Worm (Caenorhabditis elegans) whole organism, young adult: Measurements from ENCODE around the gene F10E9.4.
"Not testable (repeated sequence)": the region's sequence is repeated elsewhere in the genome, so short reads cannot be mapped to it uniquely, and the experiment has no call there.

Source experiments
- C06A6.2 ChIP-seq: fragments of 200-800 bp; sonication (Bioruptor generic); conservative IDR thresholded peaks from 2 replicates; pipeline ENCODE4 v1.3.6; 2022; ENCODE audit warnings: missing genetic modification characterization, missing compliant biosample characterization
- D2030.7 ChIP-seq: fragments of 200-800 bp; sonication (Bioruptor generic); IDR thresholded peaks from 2 replicates; pipeline ENCODE4 v1.3.6; 2022; ENCODE audit warnings: missing genetic modification reagents, missing genetic modification characterization, missing compliant biosample characterization
- F33H1.4 ChIP-seq: fragments of 200-800 bp; sonication (Bioruptor generic); IDR thresholded peaks from 2 replicates; pipeline ENCODE4 v1.3.6; 2022; ENCODE audit warnings: missing genetic modification reagents, missing genetic modification characterization, missing compliant biosample characterization
- F39B2.1 ChIP-seq: fragments of 200-800 bp; sonication (Bioruptor generic); IDR thresholded peaks from 2 replicates; pipeline ENCODE4 v1.3.6; 2022; ENCODE audit warnings: missing genetic modification reagents, missing genetic modification characterization, missing compliant biosample characterization
- K11D2.4 ChIP-seq: fragments of 200-800 bp; sonication (Bioruptor generic); IDR thresholded peaks from 2 replicates; pipeline ENCODE4 v1.3.6; 2022; ENCODE audit warnings: missing genetic modification reagents, missing genetic modification characterization, missing compliant biosample characterization
- K12H6.12 ChIP-seq: fragments of 200-800 bp; sonication (Bioruptor generic); optimal IDR thresholded peaks from 2 replicates; lab custom pipeline; 2018; ENCODE audit warnings: mild to moderate bottlenecking, missing genetic modification characterization, missing compliant biosample characterization
- Y56A3A.18 ChIP-seq: fragments of 200-800 bp; sonication (Bioruptor generic); IDR thresholded peaks from 2 replicates; pipeline ENCODE4 v1.3.6; 2022; ENCODE audit warnings: missing genetic modification reagents, missing genetic modification characterization, missing compliant biosample characterization
- Y67H2A.10 ChIP-seq: fragments of 200-800 bp; sonication (Bioruptor generic); conservative IDR thresholded peaks from 2 replicates; pipeline ENCODE4 v1.3.6; 2022; ENCODE audit warnings: missing genetic modification reagents, missing genetic modification characterization, missing compliant biosample characterization
- Y95B8A.8 ChIP-seq: fragments of 200-800 bp; sonication (Bioruptor generic); IDR thresholded peaks from 2 replicates; pipeline ENCODE4 v1.3.6; 2022; ENCODE audit warnings: missing genetic modification reagents, missing genetic modification characterization, missing compliant biosample characterization
- aptf-3 ChIP-seq: fragments of 200-800 bp; sonication (Bioruptor generic); IDR thresholded peaks from 2 replicates; pipeline ENCODE4 v1.3.6; 2022; ENCODE audit warnings: missing genetic modification characterization, missing compliant biosample characterization
- attf-5 ChIP-seq: fragments of 200-800 bp; sonication (Bioruptor generic); optimal IDR thresholded peaks from 2 replicates; lab custom pipeline; 2018; ENCODE audit warnings: mild to moderate bottlenecking, missing genetic modification characterization, missing compliant biosample characterization
- bed-2 ChIP-seq: fragments of 200-800 bp; sonication (Bioruptor generic); IDR thresholded peaks from 2 replicates; pipeline ENCODE4 v1.3.6; 2022; ENCODE audit warnings: missing genetic modification reagents, missing genetic modification characterization, missing compliant biosample characterization
- cebp-1 ChIP-seq, 2 experiments: fragments of 200-800 bp in 1 of 2; sonication (Bioruptor generic) in 1 of 2; sonication (generic microtip) in 1 of 2; IDR thresholded peaks in 1 of 2; optimal IDR thresholded peaks in 1 of 2; 2 replicates each; pipeline versions ENCODE4 v1.3.6 to Lab custom; 2017 to 2022; ENCODE audit warnings: missing compliant biosample characterization in 2 of 2, missing genetic modification characterization in 2 of 2, mild to moderate bottlenecking in 1 of 2, missing genetic modification reagents in 1 of 2, moderate library complexity in 1 of 2
- cebp-2 ChIP-seq: fragments of 200-800 bp; sonication (Bioruptor generic); IDR thresholded peaks from 2 replicates; pipeline ENCODE4 v1.3.6; 2022; ENCODE audit warnings: missing genetic modification characterization, missing compliant biosample characterization
- ceh-40 ChIP-seq: fragments of 200-800 bp; sonication (Bioruptor generic); IDR thresholded peaks from 2 replicates; pipeline ENCODE4 v1.3.6; 2022; ENCODE audit warnings: missing genetic modification characterization, missing compliant biosample characterization
- ceh-58 ChIP-seq: fragments of 200-800 bp; sonication (Bioruptor generic); IDR thresholded peaks from 2 replicates; pipeline ENCODE4 v1.3.6; 2022; ENCODE audit warnings: missing genetic modification characterization, missing compliant biosample characterization
- dox-1 ChIP-seq: fragments of 200-800 bp; sonication (Bioruptor generic); IDR thresholded peaks from 2 replicates; pipeline ENCODE4 v1.3.6; 2022; ENCODE audit warnings: missing genetic modification reagents, missing genetic modification characterization, missing compliant biosample characterization
- efl-1 ChIP-seq: fragments of 150-350 bp; optimal IDR thresholded peaks from 2 replicates; lab custom pipeline; 2014; ENCODE audit warnings: missing biosample characterization, missing genetic modification reagents, missing genetic modification characterization
- egl-18 ChIP-seq: fragments of 200-800 bp; sonication (Bioruptor generic); IDR thresholded peaks from 2 replicates; pipeline ENCODE4 v1.3.6; 2022; ENCODE audit warnings: missing genetic modification reagents, missing genetic modification characterization, missing compliant biosample characterization
- egrh-3 ChIP-seq: fragments of 200-800 bp; sonication (Bioruptor generic); IDR thresholded peaks from 2 replicates; pipeline ENCODE4 v1.3.6; 2022; ENCODE audit warnings: missing genetic modification reagents, missing genetic modification characterization, missing compliant biosample characterization
- ekl-4 ChIP-seq: fragments of 200-800 bp; sonication (Bioruptor generic); IDR thresholded peaks from 2 replicates; pipeline ENCODE4 v1.3.6; 2022; ENCODE audit warnings: missing genetic modification reagents, missing genetic modification characterization, missing compliant biosample characterization
- him-1 ChIP-seq: sonication (generic microtip); optimal IDR thresholded peaks from 2 replicates; lab custom pipeline; 2016; ENCODE audit warnings: missing genotype, missing genetic modification reagents, missing genetic modification characterization, missing compliant biosample characterization
- hmg-20 ChIP-seq: fragments of 200-800 bp; sonication (Bioruptor generic); IDR thresholded peaks from 2 replicates; pipeline ENCODE4 v1.3.6; 2022; ENCODE audit warnings: missing genetic modification reagents, missing genetic modification characterization, missing compliant biosample characterization
- hsf-1 ChIP-seq: fragments of 200-800 bp; sonication (Bioruptor generic); IDR thresholded peaks from 2 replicates; pipeline ENCODE4 v1.3.6; 2022; ENCODE audit warnings: missing genetic modification reagents, missing genetic modification characterization, missing compliant biosample characterization
- let-607 ChIP-seq, 2 experiments: fragments of 200-800 bp in 1 of 2; sonication (Bioruptor generic) in 1 of 2; sonication (generic microtip) in 1 of 2; optimal IDR thresholded peaks; 2 replicates each; lab custom pipeline; 2016 to 2018; ENCODE audit warnings: mild to moderate bottlenecking in 2 of 2, missing compliant biosample characterization in 2 of 2, missing genetic modification characterization in 2 of 2, moderate library complexity in 2 of 2, missing genotype in 1 of 2
- lin-54 ChIP-seq: fragments of 200-800 bp; sonication (Bioruptor generic); optimal IDR thresholded peaks from 2 replicates; lab custom pipeline; 2018; ENCODE audit warnings: mild to moderate bottlenecking, missing genetic modification characterization, missing compliant biosample characterization
- lir-1 ChIP-seq: fragments of 200-800 bp; sonication (Bioruptor generic); conservative IDR thresholded peaks from 2 replicates; pipeline ENCODE4 v1.3.6; 2022; ENCODE audit warnings: missing genetic modification reagents, missing genetic modification characterization, missing compliant biosample characterization
- lsy-27 ChIP-seq: sonication (generic microtip); optimal IDR thresholded peaks from 2 replicates; lab custom pipeline; 2017; ENCODE audit warnings: missing genetic modification characterization, mild to moderate bottlenecking, missing compliant biosample characterization, antibody characterized with exemption, missing genotype, borderline replicate concordance; ENCODE audit not compliant: insufficient read depth
- madf-6 ChIP-seq: fragments of 200-800 bp; sonication (Bioruptor generic); IDR thresholded peaks from 2 replicates; pipeline ENCODE4 v1.3.6; 2022; ENCODE audit warnings: missing genetic modification reagents, missing genetic modification characterization, missing compliant biosample characterization
- madf-8 ChIP-seq: fragments of 200-800 bp; sonication (Bioruptor generic); conservative IDR thresholded peaks from 2 replicates; pipeline ENCODE4 v1.3.6; 2022; ENCODE audit warnings: missing genetic modification reagents, missing genetic modification characterization, missing compliant biosample characterization
- mcd-1 ChIP-seq: fragments of 200-800 bp; sonication (Bioruptor generic); IDR thresholded peaks from 2 replicates; pipeline ENCODE4 v1.3.6; 2022; ENCODE audit warnings: missing genetic modification reagents, missing genetic modification characterization, missing compliant biosample characterization
- nhr-120 ChIP-seq: fragments of 200-800 bp; sonication (Bioruptor generic); IDR thresholded peaks from 2 replicates; pipeline ENCODE4 v1.3.6; 2022; ENCODE audit warnings: missing genetic modification characterization, missing compliant biosample characterization
- nhr-27 ChIP-seq: fragments of 200-800 bp; sonication (Bioruptor generic); optimal IDR thresholded peaks from 2 replicates; lab custom pipeline; 2018; ENCODE audit warnings: mild to moderate bottlenecking, missing genetic modification characterization, moderate library complexity, missing compliant biosample characterization
- pbrm-1 ChIP-seq: fragments of 200-800 bp; sonication (Bioruptor generic); IDR thresholded peaks from 2 replicates; pipeline ENCODE4 v1.3.6; 2022; ENCODE audit warnings: missing genetic modification reagents, missing genetic modification characterization, missing compliant biosample characterization
- rcor-1 ChIP-seq: fragments of 200-800 bp; sonication (Bioruptor generic); IDR thresholded peaks from 2 replicates; pipeline ENCODE4 v1.3.6; 2022; ENCODE audit warnings: missing genetic modification reagents, missing genetic modification characterization, missing compliant biosample characterization
- unc-130 ChIP-seq: sonication (generic microtip); optimal IDR thresholded peaks from 2 replicates; lab custom pipeline; 2016; ENCODE audit warnings: missing genetic modification reagents, missing genetic modification characterization, missing compliant biosample characterization
- unc-62 ChIP-seq: fragments of 150-350 bp; optimal IDR thresholded peaks from 2 replicates; lab custom pipeline; 2014; ENCODE audit warnings: missing biosample characterization, missing genetic modification reagents, missing genetic modification characterization
- ztf-25 ChIP-seq: fragments of 200-800 bp; sonication (Bioruptor generic); IDR thresholded peaks from 2 replicates; pipeline ENCODE4 v1.3.6; 2022; ENCODE audit warnings: missing genetic modification reagents, missing genetic modification characterization, missing compliant biosample characterization
- ztf-28 ChIP-seq: fragments of 200-800 bp; sonication (Bioruptor generic); IDR thresholded peaks from 2 replicates; pipeline ENCODE4 v1.3.6; 2022; ENCODE audit warnings: missing genetic modification reagents, missing genetic modification characterization, missing compliant biosample characterization
- ztf-3 ChIP-seq: fragments of 200-800 bp; sonication (Bioruptor generic); optimal IDR thresholded peaks from 2 replicates; lab custom pipeline; 2018; ENCODE audit warnings: mild to moderate bottlenecking, missing genetic modification characterization, missing compliant biosample characterization

The F10E9.4 gene

DNA sequence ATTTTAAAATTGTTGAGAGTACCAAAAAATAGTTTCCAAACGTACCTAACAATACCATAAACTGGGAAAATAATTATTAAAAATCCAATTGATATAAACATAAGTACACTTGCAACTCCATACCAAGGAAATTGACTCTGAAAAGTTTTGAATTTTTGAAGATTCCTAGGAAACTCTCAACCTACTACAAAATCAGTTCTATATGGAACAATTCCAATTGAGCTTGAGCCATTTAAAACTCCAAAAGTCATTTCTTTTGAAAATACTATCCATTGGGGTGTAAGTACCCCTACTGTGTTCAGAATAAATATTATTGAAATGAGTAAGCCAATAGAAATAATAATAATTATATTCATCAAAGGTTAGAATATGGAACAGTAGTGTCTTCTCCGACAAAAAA is 31.0 kb downstream of the F10E9.4 start, which contains the start of gene clc-28:
TSS of gene clc-28 (minus strand) at position 101 of the 400 bp plus-strand sequence.
- not testable (repeated sequence) for TF ChIP-seq lir-1 (GFP tag; lab: Robert Waterston, UW); Y67H2A.10; efl-1 (GFP tag; lab: Kevin White, UChicago)

DNA sequence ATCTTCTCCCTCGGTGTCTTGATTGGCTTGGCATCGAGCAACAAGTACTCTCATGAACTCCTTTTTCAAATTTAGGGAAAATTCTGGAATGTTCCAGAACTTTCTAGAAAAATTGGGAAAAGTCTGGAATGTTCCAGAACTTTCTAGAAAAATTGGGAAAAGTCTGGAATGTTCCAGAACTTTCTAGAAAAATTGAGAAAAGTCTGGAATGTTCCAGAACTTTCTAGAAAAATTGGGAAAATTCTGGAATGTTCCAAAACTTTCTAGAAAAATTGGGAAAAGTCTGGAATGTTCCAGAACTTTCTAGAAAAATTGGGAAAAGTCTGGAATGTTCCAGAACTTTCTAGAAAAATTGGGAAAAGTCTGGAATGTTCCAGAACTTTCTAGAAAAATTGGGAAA is 35.9 kb downstream of the F10E9.4 start, which contains the start of gene ZC262.7:
TSS of gene ZC262.7 (minus strand) at position 54 of the 400 bp plus-strand sequence.
- TF ChIP-seq pbrm-1 (peak; percentile 88), ztf-25 (peak; percentile 43; the same call in 1 of the 2 replicates), madf-6 (GFP tag; lab: Robert Waterston, UW) (peak; percentile 44), hsf-1 (GFP tag; lab: Robert Waterston, UW) (peak; percentile 99), F33H1.4 (GFP tag; lab: Robert Waterston, UW) (peak; percentile 35; the same call in 1 of the 2 replicates), F39B2.1 (peak; percentile 68; the same call in 1 of the 2 replicates), egrh-3 (GFP tag; lab: Robert Waterston, UW) (peak; percentile 77), madf-8 (0 out of 2 replicates have a peak, but pooled peaks have one; percentile 15), D2030.7 (GFP tag; lab: Robert Waterston, UW) (peak; percentile 83), aptf-3 (GFP tag; lab: Robert Waterston, UW) (peak; percentile 85; the same call in 1 of the 2 replicates), ceh-40 (GFP tag; lab: Robert Waterston, UW) (peak; percentile 89), dox-1 (GFP tag; lab: Robert Waterston, UW) (peak; percentile 98), rcor-1 (GFP tag; lab: Robert Waterston, UW) (peak; percentile 52; the same call in 1 of the 2 replicates), ceh-58 (0 out of 2 replicates have a peak, but pooled peaks have one; percentile 7), ekl-4 (peak; percentile 55; the same call in 1 of the 2 replicates), mcd-1 (peak; percentile 23; the same call in 1 of the 2 replicates)

DNA sequence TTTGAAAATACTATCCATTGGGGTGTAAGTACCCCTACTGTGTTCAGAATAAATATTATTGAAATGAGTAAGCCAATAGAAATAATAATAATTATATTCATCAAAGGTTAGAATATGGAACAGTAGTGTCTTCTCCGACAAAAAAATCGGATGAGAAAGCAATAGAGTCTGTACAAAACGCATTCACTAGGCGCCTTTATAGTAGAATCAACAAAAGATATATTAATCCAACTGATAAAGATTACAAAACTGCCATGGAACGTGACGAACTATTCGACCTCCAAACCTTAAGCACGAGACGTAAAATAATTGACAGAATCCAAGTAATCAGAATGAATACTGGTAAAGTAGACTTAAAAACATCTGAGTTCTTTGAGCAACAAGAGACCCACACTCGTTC is 39.5 kb downstream of the F10E9.4 start, which contains the start of gene clc-29:
TSS of gene clc-29 (minus strand) at position 101 of the 400 bp plus-strand sequence.
- not testable (repeated sequence) for TF ChIP-seq hmg-20 (GFP tag; lab: Robert Waterston, UW); K11D2.4 (GFP tag; lab: Robert Waterston, UW); lsy-27 (tag; lab: Kevin White, UChicago)

DNA sequence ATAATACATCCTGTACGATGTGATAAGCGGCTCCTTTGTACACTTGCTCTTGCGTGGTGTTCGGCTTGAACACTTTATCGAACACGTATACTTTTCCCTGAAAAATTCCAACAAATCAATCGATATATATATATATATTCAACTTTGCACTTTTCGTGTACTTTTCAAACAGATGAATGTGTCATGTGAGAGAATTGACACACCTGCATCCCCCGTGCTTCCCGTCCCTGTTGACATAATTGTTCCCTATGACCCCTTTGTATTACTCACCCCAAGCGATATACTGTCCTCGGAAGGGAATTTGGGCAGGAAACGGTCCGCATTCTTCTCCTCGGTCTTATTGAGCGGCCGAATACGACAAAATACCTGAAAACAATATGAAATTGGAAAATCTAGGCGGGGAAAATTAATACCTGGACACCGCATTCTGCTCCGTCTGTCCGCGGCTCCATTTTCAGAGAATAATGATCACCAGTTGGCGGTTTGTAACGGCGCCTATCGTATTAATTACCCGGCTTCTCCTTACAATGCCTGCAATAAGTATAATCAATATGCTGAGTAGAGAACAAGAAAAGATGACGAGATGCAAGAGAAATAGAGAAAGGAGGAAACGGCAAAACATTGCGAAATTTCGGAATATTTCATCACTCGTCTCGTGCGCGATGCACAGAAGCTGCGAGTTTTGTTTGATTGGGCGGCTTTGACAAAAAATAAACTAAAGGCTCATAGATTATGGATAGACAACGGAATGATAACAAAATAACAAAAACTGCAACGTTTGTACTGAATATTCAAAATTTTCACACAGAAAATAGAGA is 46.5 kb downstream of the F10E9.4 start, which contains the start of gene unc-116:
TSS of gene unc-116 (minus strand) at position 531 of the 818 bp plus-strand sequence.
- TF ChIP-seq ztf-3 (GFP tag; lab: Kevin White, UChicago) (no peak), ztf-28 (GFP tag; lab: Robert Waterston, UW) (no peak), nhr-27 (no peak), egrh-3 (GFP tag; lab: Robert Waterston, UW) (no peak), unc-62 (GFP tag; lab: Kevin White, UChicago) (no peak), lsy-27 (tag; lab: Kevin White, UChicago) (no peak), Y56A3A.18 (GFP tag; lab: Robert Waterston, UW) (no peak), Y95B8A.8 (GFP tag; lab: Robert Waterston, UW) (no peak), D2030.7 (GFP tag; lab: Robert Waterston, UW) (no peak), K11D2.4 (GFP tag; lab: Robert Waterston, UW) (no peak), unc-130 (GFP tag; lab: Kevin White, UChicago) (no peak), egl-18 (GFP tag; lab: Robert Waterston, UW) (no peak), let-607 (tag; optimal IDR thresholded peaks at IDR 0.05; lab: Kevin White, UChicago) (no peak), bed-2 (no peak), lin-54 (GFP tag; lab: Kevin White, UChicago) (no peak), cebp-1 (GFP tag; IDR thresholded peaks at IDR 0.05; lab: Robert Waterston, UW) (peak; percentile 99), cebp-1 (tag; optimal IDR thresholded peaks at IDR 0.05; lab: Kevin White, UChicago) (peak; percentile 100), K12H6.12 (tag; lab: Kevin White, UChicago) (peak; percentile 56), nhr-120 (GFP tag; lab: Robert Waterston, UW) (no peak), him-1 (no peak), cebp-2 (GFP tag; lab: Robert Waterston, UW) (no peak), attf-5 (GFP tag; lab: Kevin White, UChicago) (peak; percentile 80), C06A6.2 (GFP tag; lab: Robert Waterston, UW) (no peak)
